Worm (Caenorhabditis elegans) whole organism, L1 larva: Measurements from ENCODE around the gene abt-4.

Source experiments
- Y116A8C.19 ChIP-seq: sonication (generic microtip); optimal IDR thresholded peaks from 2 replicates; lab custom pipeline; 2016; ENCODE audit warnings: missing compliant biosample characterization, missing genetic modification characterization, borderline replicate concordance
- aha-1 ChIP-seq: fragments of 150-350 bp; optimal IDR thresholded peaks from 2 replicates; lab custom pipeline; 2014; ENCODE audit warnings: missing biosample characterization, missing genetic modification characterization
- aly-2 ChIP-seq: fragments of 150-350 bp; optimal IDR thresholded peaks from 2 replicates; lab custom pipeline; 2014; ENCODE audit warnings: missing biosample characterization, missing genetic modification characterization
- ceh-8 ChIP-seq: fragments of 200-800 bp; sonication (Bioruptor generic); optimal IDR thresholded peaks from 2 replicates; lab custom pipeline; 2018; ENCODE audit warnings: mild to moderate bottlenecking, missing genetic modification characterization, moderate library complexity, missing compliant biosample characterization
- ceh-82 ChIP-seq, 3 experiments: fragments of 150-350 bp in 1 of 3; sonication (generic microtip) in 2 of 3; optimal IDR thresholded peaks; 2 replicates each; lab custom pipeline; 2014 to 2017; ENCODE audit warnings: missing biosample characterization in 3 of 3, missing genetic modification characterization in 3 of 3
- ceh-88 ChIP-seq: fragments of 200-800 bp; sonication (Bioruptor generic); IDR thresholded peaks from 2 replicates; pipeline ENCODE4 v1.3.6; 2022; ENCODE audit warnings: missing genetic modification characterization, missing compliant biosample characterization
- ceh-90 ChIP-seq: sonication (generic microtip); optimal IDR thresholded peaks from 2 replicates; lab custom pipeline; 2016; ENCODE audit warnings: missing genetic modification characterization, missing compliant biosample characterization
- ces-1 ChIP-seq: fragments of 150-350 bp; optimal IDR thresholded peaks from 2 replicates; lab custom pipeline; 2014; ENCODE audit warnings: missing biosample characterization, missing genetic modification reagents, missing genetic modification characterization
- dpl-1 ChIP-seq, 3 experiments: fragments of 150-350 bp in 2 of 3; sonication (generic microtip) in 1 of 3; optimal IDR thresholded peaks; 2 replicates each; lab custom pipeline; 2014 to 2017; ENCODE audit warnings: missing biosample characterization in 3 of 3, missing genetic modification characterization in 3 of 3, missing genetic modification reagents in 3 of 3
- dsc-1 ChIP-seq: sonication (generic microtip); optimal IDR thresholded peaks from 2 replicates; lab custom pipeline; 2016; ENCODE audit warnings: mild to moderate bottlenecking, missing genetic modification characterization, missing compliant biosample characterization
- efl-1 ChIP-seq, 4 experiments: fragments of 150-350 bp; optimal IDR thresholded peaks in 3 of 4; peaks in 1 of 4; 1 replicate in 1 of 4; 2 replicates in 3 of 4; lab custom pipeline; 2014; ENCODE audit warnings: missing biosample characterization in 2 of 4, missing genetic modification characterization in 2 of 4, missing genetic modification reagents in 2 of 4
- efl-3 ChIP-seq: fragments of 200-800 bp; sonication (Bioruptor generic); optimal IDR thresholded peaks from 2 replicates; lab custom pipeline; 2018; ENCODE audit warnings: mild to moderate bottlenecking, missing genetic modification characterization, missing compliant biosample characterization
- elt-2 ChIP-seq: sonication (generic microtip); optimal IDR thresholded peaks from 2 replicates; lab custom pipeline; 2016; ENCODE audit warnings: missing genetic modification characterization, mild to moderate bottlenecking, inconsistent platforms, missing compliant biosample characterization, missing genetic modification reagents
- elt-3 ChIP-seq, 6 experiments: fragments of 150-350 bp in 1 of 6; sonication (generic microtip); optimal IDR thresholded peaks; 2 replicates each; lab custom pipeline; 2017 to 2018; ENCODE audit warnings: missing biosample characterization in 6 of 6, missing genetic modification characterization in 6 of 6, inconsistent platforms in 1 of 6
- ets-5 ChIP-seq: fragments of 200-800 bp; sonication (Bioruptor generic); IDR thresholded peaks from 2 replicates; pipeline ENCODE4 v1.3.6; 2022; ENCODE audit warnings: missing genetic modification characterization, missing compliant biosample characterization
- fkh-4 ChIP-seq: sonication (generic microtip); optimal IDR thresholded peaks from 2 replicates; lab custom pipeline; 2016; ENCODE audit warnings: missing compliant biosample characterization, missing genetic modification characterization, borderline replicate concordance
- fos-1 ChIP-seq: fragments of 150-350 bp; optimal IDR thresholded peaks from 2 replicates; lab custom pipeline; 2014; ENCODE audit warnings: missing biosample characterization, missing genetic modification characterization
- hpl-2 ChIP-seq: fragments of 150-350 bp; optimal IDR thresholded peaks from 2 replicates; lab custom pipeline; 2014; ENCODE audit warnings: missing biosample characterization, missing genetic modification reagents, missing genetic modification characterization
- irx-1 ChIP-seq: sonication (generic microtip); optimal IDR thresholded peaks from 2 replicates; lab custom pipeline; 2016; ENCODE audit warnings: missing genetic modification characterization, missing compliant biosample characterization
- isw-1 ChIP-seq: fragments of 200-800 bp; sonication (Bioruptor generic); IDR thresholded peaks from 2 replicates; pipeline ENCODE4 v1.3.6; 2022; ENCODE audit warnings: missing genetic modification characterization, missing compliant biosample characterization
- jun-1 ChIP-seq: fragments of 150-350 bp; optimal IDR thresholded peaks from 2 replicates; lab custom pipeline; 2014; ENCODE audit warnings: missing biosample characterization, missing genetic modification reagents, missing genetic modification characterization
- lin-13 ChIP-seq: fragments of 150-350 bp; optimal IDR thresholded peaks from 2 replicates; lab custom pipeline; 2014; ENCODE audit warnings: missing biosample characterization, missing genetic modification reagents, missing genetic modification characterization
- lin-35 ChIP-seq, 2 experiments: fragments of 150-350 bp; optimal IDR thresholded peaks; 2 replicates each; lab custom pipeline; 2014; ENCODE audit warnings: missing biosample characterization in 2 of 2, missing genetic modification characterization in 2 of 2, missing genetic modification reagents in 2 of 2
- lin-39 ChIP-seq: fragments of 150-350 bp; optimal IDR thresholded peaks from 2 replicates; lab custom pipeline; 2014; ENCODE audit warnings: missing biosample characterization, missing genetic modification reagents, missing genetic modification characterization
- lir-3 ChIP-seq: sonication (generic microtip); optimal IDR thresholded peaks from 2 replicates; lab custom pipeline; 2016; ENCODE audit warnings: mild to moderate bottlenecking, missing genetic modification characterization, moderate library complexity, missing compliant biosample characterization; ENCODE audit not compliant: poor library complexity
- lsy-2 ChIP-seq, 2 experiments: fragments of 150-350 bp; optimal IDR thresholded peaks; 2 replicates each; lab custom pipeline; 2014; ENCODE audit warnings: missing biosample characterization in 2 of 2, missing genetic modification characterization in 2 of 2
- mab-9 ChIP-seq: fragments of 200-800 bp; sonication (Bioruptor generic); IDR thresholded peaks from 2 replicates; pipeline ENCODE4 v1.3.6; 2022; ENCODE audit warnings: missing genetic modification reagents, missing genetic modification characterization, missing compliant biosample characterization
- mep-1 ChIP-seq: fragments of 150-350 bp; optimal IDR thresholded peaks from 2 replicates; lab custom pipeline; 2014; ENCODE audit warnings: missing biosample characterization, missing genetic modification characterization
- nhr-11 ChIP-seq: fragments of 150-350 bp; optimal IDR thresholded peaks from 2 replicates; lab custom pipeline; 2014; ENCODE audit warnings: missing biosample characterization, missing genetic modification characterization
- nhr-19 ChIP-seq: fragments of 200-800 bp; sonication (Bioruptor generic); conservative IDR thresholded peaks from 2 replicates; pipeline ENCODE4 v1.3.6; 2022; ENCODE audit warnings: missing genetic modification characterization, missing compliant biosample characterization
- nhr-20 ChIP-seq: sonication (generic microtip); optimal IDR thresholded peaks from 2 replicates; lab custom pipeline; 2016; ENCODE audit warnings: mild to moderate bottlenecking, missing genetic modification characterization, missing compliant biosample characterization
- nhr-47 ChIP-seq: sonication (generic microtip); optimal IDR thresholded peaks from 2 replicates; lab custom pipeline; 2016; ENCODE audit warnings: mild to moderate bottlenecking, missing genetic modification characterization, moderate library complexity, missing compliant biosample characterization
- nhr-76 ChIP-seq: sonication (generic microtip); optimal IDR thresholded peaks from 2 replicates; lab custom pipeline; 2017; ENCODE audit warnings: missing biosample characterization, missing genetic modification characterization
- nhr-85 ChIP-seq: sonication (generic microtip); peaks from one replicate; lab custom pipeline; 2016; ENCODE audit warnings: missing genetic modification characterization, inconsistent platforms, missing compliant biosample characterization
- nhr-90 ChIP-seq: sonication (generic microtip); optimal IDR thresholded peaks from 2 replicates; lab custom pipeline; 2016; ENCODE audit warnings: mild to moderate bottlenecking, missing genetic modification characterization, missing compliant biosample characterization; ENCODE audit not compliant: poor library complexity
- pax-3 ChIP-seq: fragments of 200-800 bp; sonication (Bioruptor generic); optimal IDR thresholded peaks from 2 replicates; lab custom pipeline; 2018; ENCODE audit warnings: mild to moderate bottlenecking, missing genetic modification characterization, moderate library complexity, missing compliant biosample characterization
- rnt-1 ChIP-seq: sonication (generic microtip); optimal IDR thresholded peaks from 2 replicates; lab custom pipeline; 2016; ENCODE audit warnings: mild to moderate bottlenecking, missing genetic modification characterization, moderate library complexity, missing compliant biosample characterization
- skn-1 ChIP-seq: fragments of 150-350 bp; optimal IDR thresholded peaks from 2 replicates; lab custom pipeline; 2014; ENCODE audit warnings: missing biosample characterization, missing genetic modification characterization
- snpc-4 ChIP-seq: fragments of 150-350 bp; optimal IDR thresholded peaks from 2 replicates; lab custom pipeline; 2014; ENCODE audit warnings: missing biosample characterization, missing genetic modification characterization
- snu-23 ChIP-seq: sonication (generic microtip); optimal IDR thresholded peaks from 2 replicates; lab custom pipeline; 2016; ENCODE audit warnings: missing genetic modification characterization, missing compliant biosample characterization
- tlp-1 ChIP-seq: fragments of 150-350 bp; optimal IDR thresholded peaks from 2 replicates; lab custom pipeline; 2014; ENCODE audit warnings: missing biosample characterization, missing genetic modification characterization
- unc-130 ChIP-seq: fragments of 150-350 bp; optimal IDR thresholded peaks from 2 replicates; lab custom pipeline; 2017; ENCODE audit warnings: missing biosample characterization, missing genetic modification characterization, inconsistent platforms
- unc-30 ChIP-seq: sonication (generic microtip); optimal IDR thresholded peaks from 2 replicates; lab custom pipeline; 2017; ENCODE audit warnings: missing biosample characterization, missing genetic modification characterization
- unc-62 ChIP-seq: fragments of 150-350 bp; optimal IDR thresholded peaks from 2 replicates; lab custom pipeline; 2014; ENCODE audit warnings: missing biosample characterization, missing genetic modification reagents, missing genetic modification characterization
- vab-15 ChIP-seq: sonication (generic microtip); optimal IDR thresholded peaks from 2 replicates; lab custom pipeline; 2017; ENCODE audit warnings: missing genotype, mild to moderate bottlenecking, missing genetic modification characterization, missing compliant biosample characterization
- zip-4 ChIP-seq: fragments of 200-800 bp; sonication (Bioruptor generic); optimal IDR thresholded peaks from 2 replicates; lab custom pipeline; 2018; ENCODE audit warnings: mild to moderate bottlenecking, missing genetic modification characterization, moderate library complexity, missing compliant biosample characterization

abt-4 gene

ce11 chrV:311485-312090, 18.9 kb downstream of the abt-4 start, which contains the start of gene phf-10 (continued):
- TF ChIP-seq dsc-1 (tag; lab: Kevin White, UChicago) (peak; percentile 39), lir-3 (tag; lab: Kevin White, UChicago) (no peak), dpl-1 (GFP tag; optimal IDR thresholded peaks at IDR 0.05; lab: Kevin White, UChicago) (peak; percentile 36 to 75 (median 74)), nhr-85 (tag; lab: Kevin White, UChicago) (no peak), hpl-2 (GFP tag; lab: Kevin White, UChicago) (no peak), elt-3 (tag; optimal IDR thresholded peaks at IDR 0.05; lab: Kevin White, UChicago) (no peak), unc-62 (GFP tag; lab: Kevin White, UChicago) (no peak), nhr-20 (peak; percentile 44), vab-15 (no peak), unc-130 (tag; lab: Kevin White, UChicago) (peak; percentile 19), fkh-4 (tag; lab: Kevin White, UChicago) (no peak), mep-1 (tag; lab: Kevin White, UChicago) (peak; percentile 9), ces-1 (no peak), rnt-1 (tag; lab: Kevin White, UChicago) (no peak), pax-3 (tag; lab: Kevin White, UChicago) (no peak), ceh-90 (tag; lab: Kevin White, UChicago) (no peak), jun-1 (no peak), snpc-4 (tag; lab: Kevin White, UChicago) (peak; percentile 12), mab-9 (GFP tag; lab: Robert Waterston, UW) (no peak), nhr-11 (tag; lab: Kevin White, UChicago) (no peak), Y116A8C.19 (tag; lab: Kevin White, UChicago) (no peak), lin-35 (GFP tag; optimal IDR thresholded peaks at IDR 0.05; lab: Kevin White, UChicago) (peak; percentile 34 to 79), nhr-47 (tag; lab: Kevin White, UChicago) (peak; percentile 60), unc-30 (tag; lab: Kevin White, UChicago) (no peak)
- TF ChIP-seq, all 84 proteins: peak for 19

- TF ChIP-seq mep-1 (tag; lab: Kevin White, UChicago) (no peak), aha-1 (tag; lab: Kevin White, UChicago) (no peak), fos-1 (tag; lab: Kevin White, UChicago) (no peak), aly-2 (tag; lab: Kevin White, UChicago) (no peak), lin-35 (GFP tag; optimal IDR thresholded peaks at IDR 0.05; lab: Kevin White, UChicago) (no peak), rnt-1 (tag; lab: Kevin White, UChicago) (no peak), nhr-85 (tag; lab: Kevin White, UChicago) (peak; percentile 44), Y116A8C.19 (tag; lab: Kevin White, UChicago) (no peak), isw-1 (no peak), nhr-47 (tag; lab: Kevin White, UChicago) (no peak), snu-23 (GFP tag; lab: Kevin White, UChicago) (no peak), efl-1 (optimal IDR thresholded peaks at IDR 0.05; lab: Kevin White, UChicago) (no peak), efl-1 (GFP tag; optimal IDR thresholded peaks at IDR 0.05 in 1 of 2; lab: Kevin White, UChicago) (peak in 1 of 2 experiments; percentile 86), lin-39 (tag; lab: Kevin White, UChicago) (no peak), elt-2 (tag; lab: Kevin White, UChicago) (no peak), nhr-19 (no peak), ceh-8 (GFP tag; lab: Kevin White, UChicago) (no peak)
- TF ChIP-seq, all 84 proteins: peak for 2
Measured at ce11 chrV:304613-305012, 25.9 kb downstream of the abt-4 start, which contains the start of gene F33E11.3. F33E11.3 (minus strand) TSS chrV:304713.

ce11 chrV:303271-303670, 27.3 kb downstream of the abt-4 start:
- TF ChIP-seq hpl-2 (GFP tag; lab: Kevin White, UChicago) = no peak
- TF ChIP-seq efl-3 = no peak
- no peak for TF ChIP-seq ceh-90 (tag; lab: Kevin White, UChicago)
- TF ChIP-seq zip-4 = no peak
- TF ChIP-seq skn-1 (tag; lab: Kevin White, UChicago) = no peak
- no peak for TF ChIP-seq rnt-1 (tag; lab: Kevin White, UChicago)
- no peak for TF ChIP-seq lin-13 (GFP tag; lab: Kevin White, UChicago)
- no peak for TF ChIP-seq tlp-1
- TF ChIP-seq unc-62 (GFP tag; lab: Kevin White, UChicago) = no peak
- TF ChIP-seq nhr-76 (tag; lab: Kevin White, UChicago) = no peak
- no peak for TF ChIP-seq nhr-90
- TF ChIP-seq ets-5 (GFP tag; lab: Robert Waterston, UW) = no peak
- TF ChIP-seq mab-9 (GFP tag; lab: Robert Waterston, UW) = no peak
- no peak for TF ChIP-seq ceh-88 (GFP tag; lab: Robert Waterston, UW)
- no peak for TF ChIP-seq ceh-82 (tag; optimal IDR thresholded peaks at IDR 0.05; lab: Kevin White, UChicago)
- TF ChIP-seq lsy-2 (tag; optimal IDR thresholded peaks at IDR 0.05; lab: Kevin White, UChicago) = no peak
- TF ChIP-seq ces-1 = no peak
- no peak for TF ChIP-seq vab-15
- no peak for TF ChIP-seq irx-1 (tag; lab: Kevin White, UChicago)
- TF ChIP-seq snu-23 (GFP tag; lab: Kevin White, UChicago) = no peak
